Worm (Caenorhabditis elegans) whole organism, L4/young adult: ENCODE data around the gene srg-38.

Source experiments
- W03F9.2 ChIP-seq: fragments of 150-350 bp; optimal IDR thresholded peaks from 2 replicates; lab custom pipeline; 2014; ENCODE audit warnings: missing biosample characterization, missing genetic modification characterization
- him-1 ChIP-seq: sonication (generic microtip); optimal IDR thresholded peaks from 2 replicates; lab custom pipeline; 2016; ENCODE audit warnings: missing genotype, missing genetic modification reagents, missing genetic modification characterization, missing compliant biosample characterization

DNA sequence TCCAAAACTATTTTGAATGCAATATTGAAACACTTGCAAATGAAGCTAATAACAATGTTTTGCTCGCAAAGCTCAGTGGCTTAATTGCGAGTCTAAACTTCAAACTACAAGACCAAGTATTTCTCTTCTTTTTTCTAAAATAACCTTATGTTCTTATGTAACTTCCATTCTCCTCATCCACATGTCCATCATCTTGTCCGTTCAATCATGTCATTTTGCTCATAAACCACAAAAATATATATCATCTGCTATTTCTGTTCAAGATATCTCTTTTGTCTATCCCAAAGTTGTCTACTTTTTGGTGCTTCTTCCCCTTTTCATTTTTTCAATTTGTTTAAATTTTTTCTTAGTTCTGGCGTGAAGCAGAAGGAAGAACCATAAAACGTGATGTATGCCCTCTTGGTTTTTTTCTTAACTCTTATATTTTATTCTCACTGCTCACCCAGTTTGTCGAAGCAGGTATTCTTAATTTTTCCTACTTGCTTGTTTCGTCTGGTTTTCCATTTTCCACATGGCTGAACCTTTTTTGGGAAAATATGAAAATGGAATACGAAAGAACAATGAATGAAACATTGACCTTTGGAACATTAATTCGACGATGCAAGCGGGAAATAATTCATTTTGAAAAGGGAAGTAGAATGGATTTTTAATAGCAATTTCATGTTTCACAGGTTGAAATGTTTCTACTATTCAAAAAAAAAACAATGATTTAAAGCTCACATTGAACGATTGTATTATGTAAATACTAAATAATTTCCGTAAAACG, 15.3 kb upstream of the srg-38 start:
- TF ChIP-seq W03F9.2 (no peak), him-1 (tag; lab: Kevin White, UChicago) (no peak)
